Worm (Caenorhabditis elegans) whole organism, mixed stage, embryonic: ENCODE measurements around the gene larp-1.

Source experiments
- bed-3 ChIP-seq: fragments of 200-800 bp; sonication (Bioruptor generic); optimal IDR thresholded peaks from 3 replicates; lab custom pipeline; 2018; ENCODE audit warnings: mild to moderate bottlenecking, missing genetic modification characterization, moderate library complexity, missing compliant biosample characterization
- blmp-1 ChIP-seq: fragments of 150-350 bp; optimal IDR thresholded peaks from 2 replicates; lab custom pipeline; 2014; ENCODE audit warnings: missing biosample characterization, missing genetic modification characterization
- drap-1 ChIP-seq: fragments of 200-800 bp; sonication (Bioruptor generic); optimal IDR thresholded peaks from 3 replicates; lab custom pipeline; 2018; ENCODE audit warnings: mild to moderate bottlenecking, missing genetic modification characterization, missing compliant biosample characterization
- elt-1 ChIP-seq: sonication (generic microtip); optimal IDR thresholded peaks from 2 replicates; lab custom pipeline; 2017; ENCODE audit warnings: missing genetic modification characterization, mild to moderate bottlenecking, missing compliant biosample characterization, antibody characterized with exemption, moderate library complexity, borderline replicate concordance; ENCODE audit not compliant: insufficient read depth
- lin-13 ChIP-seq: fragments of 150-350 bp; optimal IDR thresholded peaks from 2 replicates; lab custom pipeline; 2014; ENCODE audit warnings: missing biosample characterization, missing genetic modification characterization
- lin-32 ChIP-seq: fragments of 200-800 bp; sonication (Bioruptor generic); optimal IDR thresholded peaks from 2 replicates; lab custom pipeline; 2018; ENCODE audit warnings: mild to moderate bottlenecking, missing genetic modification characterization, missing compliant biosample characterization
- mls-2 ChIP-seq: sonication (generic microtip); optimal IDR thresholded peaks from 2 replicates; lab custom pipeline; 2016; ENCODE audit warnings: mild to moderate bottlenecking, missing genetic modification characterization, moderate library complexity, missing compliant biosample characterization
- nhr-237 ChIP-seq: fragments of 150-350 bp; optimal IDR thresholded peaks from 2 replicates; lab custom pipeline; 2014; ENCODE audit warnings: missing biosample characterization, missing genetic modification characterization
- nhr-28 ChIP-seq: fragments of 150-350 bp; optimal IDR thresholded peaks from 2 replicates; lab custom pipeline; 2014; ENCODE audit warnings: missing biosample characterization, missing genetic modification characterization
- sptf-1 ChIP-seq: sonication (generic microtip); optimal IDR thresholded peaks from 2 replicates; lab custom pipeline; 2017; ENCODE audit warnings: mild to moderate bottlenecking, missing genetic modification characterization, moderate library complexity, missing compliant biosample characterization
- unc-39 ChIP-seq: fragments of 150-350 bp; optimal IDR thresholded peaks from 2 replicates; lab custom pipeline; 2014; ENCODE audit warnings: missing biosample characterization, missing genetic modification characterization
- unc-62 ChIP-seq: fragments of 150-350 bp; optimal IDR thresholded peaks from 2 replicates; lab custom pipeline; 2014; ENCODE audit warnings: missing biosample characterization, missing genetic modification reagents, missing genetic modification characterization
- zip-8 ChIP-seq: fragments of 150-350 bp; optimal IDR thresholded peaks from 2 replicates; lab custom pipeline; 2014; ENCODE audit warnings: missing biosample characterization, missing genetic modification characterization

DNA sequence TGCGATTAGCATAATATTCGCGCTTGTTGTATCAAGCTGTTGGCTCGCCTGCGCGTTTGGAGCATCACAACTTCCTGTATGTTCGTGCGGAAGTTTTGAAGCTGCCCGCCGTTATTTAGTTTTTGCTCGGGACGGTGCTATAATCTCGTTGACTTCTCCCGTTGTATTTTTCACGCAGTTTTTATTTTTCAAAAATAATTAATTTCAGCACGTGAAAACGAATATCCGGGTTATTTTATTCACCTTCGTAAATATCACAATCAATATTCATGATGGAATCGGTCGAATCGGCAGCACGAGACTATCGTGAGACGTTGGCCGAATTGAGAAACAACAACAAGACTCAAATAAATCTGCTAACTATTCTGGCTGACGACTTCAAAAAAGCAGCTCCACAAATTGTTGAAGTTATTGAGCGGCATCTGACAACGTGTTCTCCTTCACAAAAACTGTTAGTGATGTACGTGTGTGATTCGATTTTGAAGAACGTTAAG, 7.7 kb upstream of the larp-1 start:
- TF ChIP-seq nhr-237 (tag; lab: Kevin White, UChicago) (no peak), elt-1 (tag; lab: Kevin White, UChicago) (no peak), lin-32 (no peak), sptf-1 (tag; lab: Kevin White, UChicago) (no peak), unc-62 (GFP tag; lab: Kevin White, UChicago) (no peak), mls-2 (tag; lab: Kevin White, UChicago) (no peak), drap-1 (GFP tag; lab: Kevin White, UChicago) (no peak), nhr-28 (tag; lab: Kevin White, UChicago) (no peak), unc-39 (tag; lab: Kevin White, UChicago) (no peak), lin-13 (no peak), bed-3 (no peak), zip-8 (tag; lab: Kevin White, UChicago) (no peak), blmp-1 (tag; lab: Kevin White, UChicago) (no peak)
